Worm (Caenorhabditis elegans) whole organism, late embryonic: ENCODE data around the gene fbxa-153.

Experiments used
- F13H6.1 ChIP-seq: sonication (generic microtip); optimal IDR thresholded peaks from 2 replicates; lab custom pipeline; 2016; ENCODE audit warnings: missing genetic modification characterization, missing compliant biosample characterization
- ama-1 ChIP-seq: fragments of 150-350 bp; optimal IDR thresholded peaks from 2 replicates; lab custom pipeline; 2014
- ceh-2 ChIP-seq: sonication (generic microtip); optimal IDR thresholded peaks from 2 replicates; lab custom pipeline; 2016; ENCODE audit warnings: missing genotype, missing genetic modification characterization, missing compliant biosample characterization
- ceh-30 ChIP-seq: fragments of 150-350 bp; optimal IDR thresholded peaks from 2 replicates; lab custom pipeline; 2014; ENCODE audit warnings: missing biosample characterization, missing genetic modification characterization
- ceh-9 ChIP-seq: sonication (generic microtip); optimal IDR thresholded peaks from 2 replicates; lab custom pipeline; 2016; ENCODE audit warnings: mild to moderate bottlenecking, missing genetic modification characterization, inconsistent platforms, missing compliant biosample characterization
- elt-2 ChIP-seq: sonication (generic microtip); optimal IDR thresholded peaks from 2 replicates; lab custom pipeline; 2016; ENCODE audit warnings: missing genetic modification reagents, missing genetic modification characterization, missing compliant biosample characterization
- mec-3 ChIP-seq: sonication (generic microtip); optimal IDR thresholded peaks from 2 replicates; lab custom pipeline; 2016; ENCODE audit warnings: borderline replicate concordance, missing genetic modification characterization, missing compliant biosample characterization
- nfya-1 ChIP-seq: sonication (generic microtip); optimal IDR thresholded peaks from 2 replicates; lab custom pipeline; 2017; ENCODE audit warnings: missing genetic modification characterization, mild to moderate bottlenecking, missing compliant biosample characterization, antibody characterized with exemption, moderate library complexity
- nhr-11 ChIP-seq: fragments of 150-350 bp; optimal IDR thresholded peaks from 2 replicates; lab custom pipeline; 2014; ENCODE audit warnings: missing biosample characterization, missing genetic modification characterization
- pha-4 ChIP-seq: fragments of 150-350 bp; optimal IDR thresholded peaks from 2 replicates; lab custom pipeline; 2018; ENCODE audit warnings: missing biosample characterization, missing genetic modification reagents, missing genetic modification characterization
- unc-3 ChIP-seq, 2 experiments: fragments of 200-800 bp in 1 of 2; sonication (Bioruptor generic) in 1 of 2; sonication (generic microtip) in 1 of 2; conservative IDR thresholded peaks in 1 of 2; optimal IDR thresholded peaks in 1 of 2; 2 replicates each; pipeline versions ENCODE4 v1.3.6 to Lab custom; 2016 to 2022; ENCODE audit warnings: missing compliant biosample characterization in 2 of 2, missing genetic modification characterization in 2 of 2, missing genetic modification reagents in 1 of 2
- unc-55 ChIP-seq: sonication (generic microtip); optimal IDR thresholded peaks from 2 replicates; lab custom pipeline; 2017; ENCODE audit warnings: missing biosample characterization, missing genetic modification reagents, missing genetic modification characterization
- unc-86 ChIP-seq: sonication (generic microtip); optimal IDR thresholded peaks from 2 replicates; lab custom pipeline; 2016; ENCODE audit warnings: missing genetic modification characterization, missing compliant biosample characterization

DNA sequence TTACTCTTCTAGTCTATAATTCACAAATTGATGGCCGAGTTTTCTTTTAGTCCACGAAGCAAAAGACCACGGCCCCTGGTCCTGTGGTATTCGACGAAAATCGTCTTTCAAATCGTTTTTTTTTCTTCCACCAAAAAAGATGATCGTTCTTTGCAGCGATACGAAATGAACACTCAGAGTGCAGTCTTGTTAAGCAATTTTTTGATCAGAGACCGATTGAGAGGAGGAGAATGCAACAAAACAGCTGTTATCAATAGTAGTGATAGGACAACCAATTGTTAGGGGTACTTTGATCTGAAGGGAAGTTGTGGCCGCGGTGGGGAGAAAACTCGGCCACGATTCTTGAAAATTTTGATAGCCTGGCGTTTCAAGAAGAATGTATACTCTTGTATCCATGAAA, 46.2 kb downstream of the fbxa-153 start:
- TF ChIP-seq nfya-1 (no peak), unc-86 (tag; lab: Kevin White, UChicago) (no peak), ceh-30 (tag; lab: Kevin White, UChicago) (no peak), ceh-2 (tag; lab: Kevin White, UChicago) (no peak), ceh-9 (no peak), unc-55 (GFP tag; lab: Kevin White, UChicago) (no peak), elt-2 (tag; lab: Kevin White, UChicago) (peak; percentile 40), nhr-11 (tag; lab: Kevin White, UChicago) (no peak), mec-3 (tag; lab: Kevin White, UChicago) (no peak), F13H6.1 (tag; lab: Kevin White, UChicago) (no peak), ama-1 (lab: Kevin White, UChicago) (no peak), unc-3 (GFP tag; conservative IDR thresholded peaks at IDR 0.05; lab: Robert Waterston, UW) (no peak), unc-3 (tag; optimal IDR thresholded peaks at IDR 0.05; lab: Kevin White, UChicago) (no peak), pha-4 (tag; lab: Kevin White, UChicago) (no peak)
